Fruit fly (Drosophila melanogaster) whole organism, embryonic: ENCODE results near the gene Csas.

Experiments
- CG10565 ChIP-seq: fragments of 200-800 bp; sonication (Bioruptor generic); optimal IDR thresholded peaks from 3 replicates; lab custom pipeline; 2016; ENCODE audit warnings: missing biosample characterization, mild to moderate bottlenecking, missing genetic modification characterization
- CG11560 ChIP-seq: fragments of 200-800 bp; sonication (Bioruptor generic); IDR thresholded peaks from 3 replicates; pipeline ENCODE4 v1.3.6; 2022; ENCODE audit warnings: missing biosample characterization, missing genetic modification characterization
- CG1233 ChIP-seq: fragments of 200-800 bp; sonication (Bioruptor generic); optimal IDR thresholded peaks from 4 replicates; lab custom pipeline; 2018; ENCODE audit warnings: missing biosample characterization, mild to moderate bottlenecking, missing genetic modification characterization
- CG1602 ChIP-seq: fragments of 200-800 bp; sonication (Bioruptor generic); optimal IDR thresholded peaks from 3 replicates; lab custom pipeline; 2016; ENCODE audit warnings: missing biosample characterization, missing genetic modification characterization
- CG17829 ChIP-seq: fragments of 200-800 bp; optimal IDR thresholded peaks from 2 replicates; lab custom pipeline; 2019; ENCODE audit warnings: missing biosample characterization, mild to moderate bottlenecking, missing genetic modification characterization, moderate library complexity
- CG2116 ChIP-seq: fragments of 200-800 bp; sonication (Bioruptor generic); optimal IDR thresholded peaks from 3 replicates; lab custom pipeline; 2018; ENCODE audit warnings: missing biosample characterization, mild to moderate bottlenecking, missing genetic modification characterization
- CG2120 ChIP-seq: fragments of 200-800 bp; sonication (Bioruptor generic); optimal IDR thresholded peaks from 3 replicates; lab custom pipeline; 2016; ENCODE audit warnings: missing biosample characterization, missing genetic modification characterization
- CG2199 ChIP-seq: fragments of 200-800 bp; sonication (Bioruptor generic); IDR thresholded peaks from 3 replicates; pipeline ENCODE4 v1.3.6; 2022; ENCODE audit warnings: missing biosample characterization, missing genetic modification characterization
- CG30431 ChIP-seq: fragments of 200-800 bp; sonication (Bioruptor generic); optimal IDR thresholded peaks from 2 replicates; lab custom pipeline; 2017; ENCODE audit warnings: missing biosample characterization, missing genetic modification characterization
- CG32772 ChIP-seq: fragments of 200-800 bp; sonication (Bioruptor generic); IDR thresholded peaks from 2 replicates; pipeline ENCODE4 v1.3.6; 2022; ENCODE audit warnings: missing biosample characterization, missing genetic modification characterization
- CG33557 ChIP-seq: fragments of 200-800 bp; sonication (Bioruptor generic); optimal IDR thresholded peaks from 2 replicates; lab custom pipeline; 2019; ENCODE audit warnings: missing biosample characterization, mild to moderate bottlenecking, missing genetic modification characterization, moderate library complexity
- CG34224 ChIP-seq: fragments of 200-800 bp; sonication (Bioruptor generic); IDR thresholded peaks from 3 replicates; pipeline ENCODE4 v1.3.6; 2022; ENCODE audit warnings: missing biosample characterization, missing genetic modification characterization; ENCODE audit not compliant: partially characterized antibody
- CG3838 ChIP-seq: fragments of 200-800 bp; sonication (Bioruptor generic); optimal IDR thresholded peaks from 3 replicates; lab custom pipeline; 2016; ENCODE audit warnings: missing biosample characterization, missing genetic modification characterization
- CG6791 ChIP-seq: fragments of 200-800 bp; sonication (Bioruptor generic); IDR thresholded peaks from 3 replicates; pipeline ENCODE4 v1.3.6; 2022; ENCODE audit warnings: missing biosample characterization, missing genetic modification characterization; ENCODE audit not compliant: partially characterized antibody
- CG7556 ChIP-seq: fragments of 200-800 bp; sonication (Bioruptor generic); optimal IDR thresholded peaks from 2 replicates; lab custom pipeline; 2017; ENCODE audit warnings: missing biosample characterization, mild to moderate bottlenecking, missing genetic modification characterization
- CG8290 ChIP-seq, 3 experiments: fragments of 200-800 bp; sonication (Bioruptor generic); optimal IDR thresholded peaks; 2 replicates each; lab custom pipeline; 2016 to 2019; ENCODE audit warnings: missing biosample characterization in 3 of 3, missing genetic modification characterization in 3 of 3, mild to moderate bottlenecking in 2 of 3, moderate library complexity in 1 of 3
- CG9437 ChIP-seq: fragments of 200-800 bp; sonication (Bioruptor generic); optimal IDR thresholded peaks from 2 replicates; lab custom pipeline; 2018; ENCODE audit warnings: missing biosample characterization, mild to moderate bottlenecking, missing genetic modification characterization
- Eip74EF ChIP-seq, 2 experiments: fragments of 200-800 bp in 1 of 2; fragments of >200 bp in 1 of 2; sonication (Bioruptor generic) in 1 of 2; optimal IDR thresholded peaks; 2 replicates each; lab custom pipeline; 2017 to 2019; ENCODE audit warnings: missing biosample characterization in 2 of 2, missing genetic modification characterization in 2 of 2, mild to moderate bottlenecking in 1 of 2, moderate library complexity in 1 of 2
- H15 ChIP-seq: fragments of 200-800 bp; sonication (Bioruptor generic); IDR thresholded peaks from 3 replicates; pipeline ENCODE4 v1.3.6; 2022; ENCODE audit warnings: missing biosample characterization, missing genetic modification characterization
- NC2α ChIP-seq: fragments of 200-800 bp; sonication (Bioruptor generic); optimal IDR thresholded peaks from 2 replicates; lab custom pipeline; 2016; ENCODE audit warnings: missing biosample characterization, missing genetic modification characterization
- Taf1 ChIP-seq: fragments of 200-800 bp; sonication (Bioruptor generic); IDR thresholded peaks from 2 replicates; pipeline ENCODE4 v1.3.6; 2022; ENCODE audit warnings: missing biosample characterization, missing genetic modification characterization
- abd-A ChIP-seq: fragments of 200-800 bp; sonication (Bioruptor generic); optimal IDR thresholded peaks from 3 replicates; lab custom pipeline; 2019; ENCODE audit warnings: missing biosample characterization, mild to moderate bottlenecking, missing genetic modification characterization, moderate library complexity
- bbx ChIP-seq: fragments of 200-800 bp; sonication (Bioruptor generic); IDR thresholded peaks from 2 replicates; pipeline ENCODE4 v1.3.6; 2022; ENCODE audit warnings: missing biosample characterization, missing genetic modification characterization; ENCODE audit not compliant: partially characterized antibody
- chn ChIP-seq: fragments of 200-800 bp; sonication (Bioruptor generic); optimal IDR thresholded peaks from 2 replicates; lab custom pipeline; 2016; ENCODE audit warnings: missing biosample characterization, missing genetic modification characterization
- corto ChIP-seq: fragments of 200-800 bp; sonication (Bioruptor generic); optimal IDR thresholded peaks from 2 replicates; lab custom pipeline; 2016; ENCODE audit warnings: missing biosample characterization, mild to moderate bottlenecking, missing genetic modification characterization, moderate library complexity
- danr ChIP-seq: fragments of 200-800 bp; sonication (Bioruptor generic); IDR thresholded peaks from 2 replicates; pipeline ENCODE4 v1.3.6; 2022; ENCODE audit warnings: missing biosample characterization, missing genetic modification characterization
- dm ChIP-seq: fragments of 200-800 bp; sonication (Bioruptor generic); optimal IDR thresholded peaks from 3 replicates; lab custom pipeline; 2016; ENCODE audit warnings: missing biosample characterization, missing genetic modification characterization
- fd64A ChIP-seq: fragments of 200-800 bp; sonication (Bioruptor generic); optimal IDR thresholded peaks from 3 replicates; lab custom pipeline; 2018; ENCODE audit warnings: missing biosample characterization, mild to moderate bottlenecking, missing genetic modification characterization
- gem ChIP-seq: fragments of 200-800 bp; sonication (Bioruptor generic); optimal IDR thresholded peaks from 2 replicates; lab custom pipeline; 2019; ENCODE audit warnings: missing biosample characterization, mild to moderate bottlenecking, missing genetic modification characterization, moderate library complexity
- gt ChIP-seq: fragments of 200-800 bp; sonication (Bioruptor generic); IDR thresholded peaks from 2 replicates; pipeline ENCODE4 v1.3.6; 2022; ENCODE audit warnings: missing biosample characterization, missing genetic modification characterization
- hkb ChIP-seq, 2 experiments: fragments of 200-800 bp in 1 of 2; fragments of >200 bp in 1 of 2; sonication (Bioruptor generic) in 1 of 2; IDR thresholded peaks in 1 of 2; optimal IDR thresholded peaks in 1 of 2; 2 replicates each; pipeline versions ENCODE4 v1.3.6 to Lab custom; 2017 to 2022; ENCODE audit warnings: missing biosample characterization in 1 of 2, missing genetic modification characterization in 1 of 2
- insv ChIP-seq, 2 experiments: fragments of 200-800 bp; sonication (Bioruptor generic); optimal IDR thresholded peaks; 3 replicates each; lab custom pipeline; 2016 to 2018; ENCODE audit warnings: missing biosample characterization in 2 of 2, missing genetic modification characterization in 2 of 2
- jing ChIP-seq: fragments of 200-800 bp; sonication (Bioruptor generic); optimal IDR thresholded peaks from 2 replicates; lab custom pipeline; 2018; ENCODE audit warnings: missing biosample characterization, mild to moderate bottlenecking, missing genetic modification characterization
- lab ChIP-seq: fragments of 200-800 bp; sonication (Bioruptor generic); optimal IDR thresholded peaks from 3 replicates; lab custom pipeline; 2017; ENCODE audit warnings: missing biosample characterization, missing genetic modification characterization, mild to moderate bottlenecking, moderate library complexity, missing genetic modification reagents
- nerfin-2 ChIP-seq: fragments of 200-800 bp; sonication (Bioruptor generic); IDR thresholded peaks from 2 replicates; pipeline ENCODE4 v1.3.6; 2022; ENCODE audit warnings: missing biosample characterization, missing genetic modification characterization; ENCODE audit not compliant: partially characterized antibody
- nom ChIP-seq: fragments of 200-800 bp; sonication (Bioruptor generic); optimal IDR thresholded peaks from 2 replicates; lab custom pipeline; 2017; ENCODE audit warnings: missing biosample characterization, missing genetic modification characterization, mild to moderate bottlenecking, moderate library complexity, missing genetic modification reagents
- phol ChIP-seq: fragments of 200-800 bp; sonication (Bioruptor generic); optimal IDR thresholded peaks from 3 replicates; lab custom pipeline; 2018; ENCODE audit warnings: missing biosample characterization, mild to moderate bottlenecking, missing genetic modification characterization, moderate library complexity
- repo ChIP-seq: fragments of 200-800 bp; sonication (Bioruptor generic); optimal IDR thresholded peaks from 2 replicates; lab custom pipeline; 2016; ENCODE audit warnings: missing biosample characterization, missing genetic modification characterization
- usp ChIP-seq: fragments of >200 bp; optimal IDR thresholded peaks from 2 replicates; lab custom pipeline; 2017; ENCODE audit warnings: missing biosample characterization, missing genetic modification characterization
- zf30C ChIP-seq: fragments of 200-800 bp; sonication (Bioruptor generic); optimal IDR thresholded peaks from 3 replicates; lab custom pipeline; 2018; ENCODE audit warnings: missing biosample characterization, mild to moderate bottlenecking, missing genetic modification characterization

Gene Csas

DNA sequence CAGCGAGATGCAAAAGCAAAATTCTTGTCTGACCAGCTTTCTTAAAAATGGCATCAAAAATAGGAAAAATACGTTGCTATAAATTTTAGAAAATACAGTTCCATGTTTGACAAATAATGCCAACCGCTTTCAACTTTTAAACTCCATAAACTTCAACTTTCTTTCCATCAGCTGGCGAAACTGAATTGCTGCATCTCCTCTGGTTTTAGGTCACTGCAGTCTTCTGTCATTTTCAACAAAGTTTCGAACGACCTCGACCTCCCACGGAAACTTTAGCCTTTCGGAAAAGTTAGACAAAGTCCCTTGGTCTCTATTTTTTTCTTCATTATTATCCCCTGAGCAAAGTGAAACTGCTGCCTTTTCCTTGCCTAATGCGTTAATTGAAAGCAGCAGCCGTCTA is 33.1 kb downstream of the Csas start, which contains the start of gene CG42263:
Gene CG42263 (minus strand): TSS at position 101 of the 400 bp plus-strand sequence.
- no peak for TF ChIP-seq CG2116 (GFP tag; lab: Kevin White, UChicago)
- no peak for TF ChIP-seq phol (tag; lab: Kevin White, UChicago)
- no peak for TF ChIP-seq nom (GFP tag; lab: Kevin White, UChicago)
- no peak for TF ChIP-seq Taf1 (GFP tag; lab: Robert Waterston, UW)
- no peak for TF ChIP-seq CG30431 (GFP tag; lab: Kevin White, UChicago)
- no peak for TF ChIP-seq bbx (GFP tag; lab: Robert Waterston, UW)
- no peak for TF ChIP-seq CG17829 (tag; lab: Kevin White, UChicago)

DNA sequence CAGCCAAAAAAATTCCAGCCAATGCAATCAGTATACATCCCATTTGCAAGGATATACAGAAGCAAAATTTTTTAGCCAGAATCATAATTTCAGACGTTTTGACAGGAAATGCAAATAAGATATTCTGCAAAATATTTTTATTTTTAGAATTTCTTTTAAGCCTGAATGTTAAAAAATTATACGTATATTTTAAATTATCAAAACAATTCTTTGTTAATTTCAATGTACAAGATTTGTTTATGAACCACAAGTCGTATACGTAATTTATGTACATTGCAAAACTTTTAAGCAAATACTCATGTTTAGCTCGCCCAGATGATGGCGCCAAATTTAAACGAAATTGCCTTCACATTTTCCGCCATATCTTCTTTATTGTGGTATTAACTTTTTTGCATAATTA is 34.4 kb downstream of the Csas start, which contains the start of gene CG42654:
Gene CG42654 (minus strand): TSS at position 101 of the 400 bp plus-strand sequence.
- TF ChIP-seq NC2α (GFP tag; lab: Kevin White, UChicago) (no peak), insv (GFP tag; optimal IDR thresholded peaks at IDR 0.05; lab: Kevin White, UChicago) (no peak), CG9437 (GFP tag; lab: Kevin White, UChicago) (no peak), CG34224 (GFP tag; lab: Robert Waterston, UW) (no peak), corto (GFP tag; lab: Kevin White, UChicago) (no peak), CG2199 (no peak), usp (GFP tag; lab: Kevin White, UChicago) (no peak), Eip74EF (GFP tag; optimal IDR thresholded peaks at IDR 0.05; lab: Kevin White, UChicago) (no peak), hkb (optimal IDR thresholded peaks at IDR 0.05; lab: Kevin White, UChicago) (no peak), hkb (GFP tag; IDR thresholded peaks at IDR 0.05; lab: Robert Waterston, UW) (no peak), CG3838 (GFP tag; lab: Kevin White, UChicago) (no peak)

DNA sequence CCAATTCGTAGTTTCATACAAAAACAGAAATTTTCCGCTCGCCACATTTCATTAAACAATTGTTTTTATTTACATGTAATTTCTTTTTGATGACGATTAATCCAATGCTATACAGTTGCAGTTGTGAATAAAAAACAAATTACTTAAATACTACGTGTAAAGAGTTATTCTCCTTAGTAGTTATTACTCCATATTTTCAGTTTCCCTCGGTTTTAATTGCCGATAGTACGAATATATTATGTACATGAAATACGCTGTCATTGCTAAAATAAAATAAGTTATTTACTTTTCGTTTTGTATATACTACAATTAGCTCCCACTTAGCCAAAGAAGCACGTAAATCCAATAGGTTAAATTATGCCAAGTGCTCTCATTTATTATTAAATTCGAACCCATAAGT is 35.2 kb downstream of the Csas start, which contains the start of gene CG42655:
Gene CG42655 (minus strand): TSS at position 101 of the 400 bp plus-strand sequence.
- TF ChIP-seq CG32772 (GFP tag; lab: Robert Waterston, UW): no peak
- no peak for TF ChIP-seq H15 (GFP tag; lab: Robert Waterston, UW)
- no peak for TF ChIP-seq CG8290 (GFP tag; optimal IDR thresholded peaks at IDR 0.05; lab: Kevin White, UChicago)
- no peak for TF ChIP-seq CG8290 (tag; optimal IDR thresholded peaks at IDR 0.05; lab: Kevin White, UChicago)
- no peak for TF ChIP-seq CG6791 (GFP tag; lab: Robert Waterston, UW)
- TF ChIP-seq CG1602: no peak
- TF ChIP-seq danr (GFP tag; lab: Robert Waterston, UW): no peak
- TF ChIP-seq jing (GFP tag; lab: Kevin White, UChicago): no peak
- no peak for TF ChIP-seq CG10565 (GFP tag; lab: Kevin White, UChicago)
- TF ChIP-seq zf30C (GFP tag; lab: Kevin White, UChicago): no peak
- no peak for TF ChIP-seq chn
- TF ChIP-seq repo: no peak
- no peak for TF ChIP-seq fd64A (GFP tag; lab: Kevin White, UChicago)
- TF ChIP-seq nerfin-2 (GFP tag; lab: Robert Waterston, UW): no peak
- no peak for TF ChIP-seq hkb (optimal IDR thresholded peaks at IDR 0.05; lab: Kevin White, UChicago)
- TF ChIP-seq hkb (GFP tag; IDR thresholded peaks at IDR 0.05; lab: Robert Waterston, UW): no peak
- TF ChIP-seq dm (GFP tag; lab: Kevin White, UChicago): no peak

DNA sequence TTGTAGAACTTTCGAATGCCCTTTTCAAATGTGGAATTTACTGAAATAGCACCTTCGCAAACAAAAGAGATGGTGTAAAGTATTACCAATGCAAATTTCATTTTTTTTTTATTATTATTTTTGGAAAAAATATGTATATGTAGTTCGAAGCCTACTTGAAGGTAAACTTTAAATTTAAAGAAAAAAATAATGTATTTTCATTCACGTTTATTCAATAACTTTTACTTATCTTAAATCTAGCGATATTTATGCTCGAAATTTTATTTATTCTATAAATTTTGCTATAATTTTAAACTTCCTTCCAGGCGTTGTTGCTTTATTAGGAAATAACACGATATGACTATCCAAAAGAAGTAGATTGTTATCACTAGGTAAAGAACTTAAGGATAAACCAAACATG is 36.1 kb downstream of the Csas start, which contains the start of gene CG33710:
Gene CG33710 (minus strand): TSS at position 101 of the 400 bp plus-strand sequence.
- TF ChIP-seq abd-A (tag; lab: Kevin White, UChicago): no peak
- TF ChIP-seq CG11560: no peak
- no peak for TF ChIP-seq CG7556 (GFP tag; lab: Kevin White, UChicago)
- TF ChIP-seq CG33557: no peak
- TF ChIP-seq CG2120 (GFP tag; lab: Kevin White, UChicago): no peak
- TF ChIP-seq gt (GFP tag; lab: Robert Waterston, UW): no peak
- no peak for TF ChIP-seq gem (tag; lab: Kevin White, UChicago)
- no peak for TF ChIP-seq CG1233 (GFP tag; lab: Kevin White, UChicago)
- TF ChIP-seq lab (GFP tag; lab: Kevin White, UChicago): no peak
- TF ChIP-seq, all 482 proteins: peak for 0
